Fruit fly (Drosophila melanogaster): ENCODE data around the gene CG7330.

The CG7330 gene

dm6 chr3L:18114038-18114926 is 34.4 kb upstream of the CG7330 start:
- TF ChIP-seq CG6808 (GFP tag; optimal IDR thresholded peaks at IDR 0.05), result peak; percentile 43
- peak; percentile 43 for TF ChIP-seq topi (GFP tag; optimal IDR thresholded peaks at IDR 0.05)
- peak; percentile 79 for TF ChIP-seq Eip78C (GFP tag)
- peak; percentile 68 for TF ChIP-seq CG3919 (GFP tag; optimal IDR thresholded peaks at IDR 0.05)
- TF ChIP-seq Sox15 (GFP tag; optimal IDR thresholded peaks at IDR 0.05), result peak; percentile 36
- TF ChIP-seq cyc (GFP tag; optimal IDR thresholded peaks at IDR 0.05), result peak; percentile 44
- peak; percentile 14 for TF ChIP-seq Lpt (GFP tag; optimal IDR thresholded peaks at IDR 0.05)
- no peak for TF ChIP-seq CG8119 (GFP tag; IDR thresholded peaks at IDR 0.05)
- TF ChIP-seq ss (GFP tag; optimal IDR thresholded peaks at IDR 0.05), result peak in 1 of 2 experiments; percentile 41
- TF ChIP-seq fd85E (GFP tag; optimal IDR thresholded peaks at IDR 0.05), result no peak
- no peak for TF ChIP-seq CG8319 (GFP tag; optimal IDR thresholded peaks at IDR 0.05)
- peak; percentile 46 for TF ChIP-seq eg (GFP tag; IDR thresholded peaks at IDR 0.05)
- peak; percentile 57 for TF ChIP-seq acj6 (GFP tag; optimal IDR thresholded peaks at IDR 0.05)
- TF ChIP-seq CG1621 (tag; optimal IDR thresholded peaks at IDR 0.05), result no peak
- peak; percentile 61 for TF ChIP-seq CG3032 (tag; optimal IDR thresholded peaks at IDR 0.05)
- no peak for TF ChIP-seq Blimp-1 (GFP tag; optimal IDR thresholded peaks at IDR 0.05)
- peak; percentile 66 for TF ChIP-seq CG32006 (GFP tag; optimal IDR thresholded peaks at IDR 0.05)
- TF ChIP-seq Gug (GFP tag; IDR thresholded peaks at IDR 0.05), result no peak; the same call in 1 of the 2 replicates
- TF ChIP-seq Hr38 (GFP tag; optimal IDR thresholded peaks at IDR 0.05), result no peak
- TF ChIP-seq fkh (GFP tag; optimal IDR thresholded peaks at IDR 0.05), result no peak
- TF ChIP-seq OdsH (GFP tag; optimal IDR thresholded peaks at IDR 0.05), result peak; percentile 49
- TF ChIP-seq Sox14 (GFP tag; optimal IDR thresholded peaks at IDR 0.05), result peak; percentile 39
- no peak for TF ChIP-seq Hr39 (GFP tag; optimal IDR thresholded peaks at IDR 0.05)
- TF ChIP-seq CG31627 (GFP tag; optimal IDR thresholded peaks at IDR 0.05), result peak; percentile 14
- TF ChIP-seq Smox (GFP tag; optimal IDR thresholded peaks at IDR 0.05), result peak; percentile 8
- no peak for TF ChIP-seq CG16779 (tag; optimal IDR thresholded peaks at IDR 0.05)
- peak; percentile 6 for TF ChIP-seq Ets21C (GFP tag; optimal IDR thresholded peaks at IDR 0.05)
- no peak for TF ChIP-seq Sox102F (GFP tag; optimal IDR thresholded peaks at IDR 0.05)
- no peak for TF ChIP-seq CG11762 (GFP tag; optimal IDR thresholded peaks at IDR 0.05; ENCODE audit: insufficient read depth)
- TF ChIP-seq CG6276 (GFP tag; optimal IDR thresholded peaks at IDR 0.05), result no peak
- TF ChIP-seq spab (GFP tag; optimal IDR thresholded peaks at IDR 0.05), result no peak
- TF ChIP-seq fd59A (GFP tag; optimal IDR thresholded peaks at IDR 0.05), result no peak
- TF ChIP-seq CG15336 (GFP tag; IDR thresholded peaks at IDR 0.05), result peak; percentile 58
- no peak for TF ChIP-seq net (GFP tag; optimal IDR thresholded peaks at IDR 0.05)
- TF ChIP-seq Eip93F (GFP tag; optimal IDR thresholded peaks at IDR 0.05), result no peak
- TF ChIP-seq lz (GFP tag; optimal IDR thresholded peaks at IDR 0.05), result peak; percentile 45
- peak; percentile 64 for TF ChIP-seq Met (GFP tag; optimal IDR thresholded peaks at IDR 0.05)
- no peak for TF ChIP-seq CG4318 (GFP tag; optimal IDR thresholded peaks at IDR 0.05)
- peak; percentile 8 for TF ChIP-seq CG11902 (GFP tag; optimal IDR thresholded peaks at IDR 0.05)
- peak; percentile 32 for TF ChIP-seq Eip75B (GFP tag; optimal IDR thresholded peaks at IDR 0.05)
- peak; percentile 30 for TF ChIP-seq esn (GFP tag; optimal IDR thresholded peaks at IDR 0.05)
- TF ChIP-seq CG34406 (GFP tag; optimal IDR thresholded peaks at IDR 0.05), result peak; percentile 72
- peak; percentile 62; the same call in 1 of the 3 replicates for TF ChIP-seq CG6163 (GFP tag; IDR thresholded peaks at IDR 0.05)
- TF ChIP-seq pdm3 (GFP tag; optimal IDR thresholded peaks at IDR 0.05), result peak; percentile 27
- TF ChIP-seq CG11294 (GFP tag; IDR thresholded peaks at IDR 0.05), result no peak
- peak in 1 of 2 experiments; percentile 4 for TF ChIP-seq salr (GFP tag; optimal IDR thresholded peaks at IDR 0.05)
- TF ChIP-seq CG7368 (GFP tag; optimal IDR thresholded peaks at IDR 0.05), result peak; percentile 13
- TF ChIP-seq svp (GFP tag), result peak; percentile 90
- TF ChIP-seq Hr4 (GFP tag; optimal IDR thresholded peaks at IDR 0.05), result peak; percentile 42
- peak; percentile 69 for TF ChIP-seq vri (GFP tag; optimal IDR thresholded peaks at IDR 0.05)
